Worm (Caenorhabditis elegans) whole organism, L4 larva: ENCODE data around the gene trcs-2.

Source experiments
- F26F4.8 ChIP-seq: fragments of 200-800 bp; sonication (Bioruptor generic); conservative IDR thresholded peaks from 2 replicates; pipeline ENCODE4 v1.3.6; 2022; ENCODE audit warnings: missing genetic modification characterization, missing compliant biosample characterization
- ceh-20 ChIP-seq: fragments of 200-800 bp; sonication (Bioruptor generic); IDR thresholded peaks from 2 replicates; pipeline ENCODE4 v1.3.6; 2022; ENCODE audit warnings: missing genetic modification reagents, missing genetic modification characterization, missing compliant biosample characterization
- ceh-44 ChIP-seq: fragments of 200-800 bp; sonication (Bioruptor generic); IDR thresholded peaks from 2 replicates; pipeline ENCODE4 v1.3.6; 2022; ENCODE audit warnings: missing genetic modification reagents, missing genetic modification characterization, missing compliant biosample characterization
- lin-15B ChIP-seq: fragments of 150-350 bp; sonication (generic microtip); optimal IDR thresholded peaks from 3 replicates; lab custom pipeline; 2014; ENCODE audit warnings: missing biosample characterization, missing genetic modification characterization
- lir-3 ChIP-seq: sonication (generic microtip); optimal IDR thresholded peaks from 2 replicates; lab custom pipeline; 2016; ENCODE audit warnings: mild to moderate bottlenecking, missing genetic modification characterization, missing compliant biosample characterization
- mep-1 ChIP-seq: fragments of 150-350 bp; sonication (generic microtip); optimal IDR thresholded peaks from 3 replicates; lab custom pipeline; 2014; ENCODE audit warnings: missing biosample characterization, missing genetic modification characterization
- mxl-2 ChIP-seq: fragments of 200-800 bp; sonication (Bioruptor generic); conservative IDR thresholded peaks from 2 replicates; pipeline ENCODE4 v1.3.6; 2022; ENCODE audit warnings: missing genetic modification reagents, missing genetic modification characterization, missing compliant biosample characterization
- pha-4 ChIP-seq, 2 experiments: fragments of 150-350 bp in 1 of 2; fragments of 200-800 bp in 1 of 2; sonication (Bioruptor generic) in 1 of 2; IDR thresholded peaks in 1 of 2; optimal IDR thresholded peaks in 1 of 2; 2 replicates each; pipeline versions ENCODE4 v1.3.6 to Lab custom; 2014 to 2022; ENCODE audit warnings: missing genetic modification characterization in 2 of 2, missing genetic modification reagents in 2 of 2, missing biosample characterization in 1 of 2, missing compliant biosample characterization in 1 of 2

The trcs-2 gene

ce11 chrII:8770675-8771074 is 48.4 kb downstream of the trcs-2 start, which contains the start of gene let-19:
Gene let-19, plus strand, starts transcription at chrII:8770975.
- TF ChIP-seq ceh-20 (GFP tag; lab: Robert Waterston, UW) (no peak), F26F4.8 (GFP tag; lab: Robert Waterston, UW) (no peak), ceh-44 (no peak), lin-15B (no peak), pha-4 (GFP tag; IDR thresholded peaks at IDR 0.05; lab: Robert Waterston, UW) (no peak), pha-4 (tag; optimal IDR thresholded peaks at IDR 0.05; lab: Kevin White, UChicago) (no peak), lir-3 (tag; lab: Kevin White, UChicago) (no peak), mep-1 (tag; lab: Kevin White, UChicago) (no peak), mxl-2 (GFP tag; lab: Robert Waterston, UW) (no peak)
